Worm (Caenorhabditis elegans) whole organism, midembryonic: ENCODE measurements around the gene T07A5.1.
A peak's percentile ranks its signal among the peaks of the same experiment; 100 is the strongest.

Experiments used
- T22C8.4 ChIP-seq: fragments of 200-800 bp; sonication (Bioruptor generic); IDR thresholded peaks from 2 replicates; pipeline ENCODE4 v1.3.6; 2022; ENCODE audit warnings: missing genetic modification characterization, missing compliant biosample characterization
- flt-1 ChIP-seq: fragments of 200-800 bp; sonication (Bioruptor generic); IDR thresholded peaks from 2 replicates; pipeline ENCODE4 v1.3.6; 2022; ENCODE audit warnings: missing genetic modification characterization, missing compliant biosample characterization
- klf-2 ChIP-seq: fragments of 200-800 bp; sonication (Bioruptor generic); conservative IDR thresholded peaks from 2 replicates; pipeline ENCODE4 v1.3.6; 2022; ENCODE audit warnings: missing genetic modification reagents, missing genetic modification characterization, missing compliant biosample characterization
- med-1 ChIP-seq: sonication (generic microtip); optimal IDR thresholded peaks from 2 replicates; lab custom pipeline; 2017; ENCODE audit warnings: missing genetic modification characterization, mild to moderate bottlenecking, missing compliant biosample characterization, antibody characterized with exemption, missing genetic modification reagents; ENCODE audit not compliant: insufficient read depth
- tab-1 ChIP-seq: fragments of 200-800 bp; sonication (Bioruptor generic); IDR thresholded peaks from 2 replicates; pipeline ENCODE4 v1.3.6; 2022; ENCODE audit warnings: missing genetic modification characterization, missing compliant biosample characterization
- ztf-23 ChIP-seq: fragments of 200-800 bp; sonication (Bioruptor generic); IDR thresholded peaks from 2 replicates; pipeline ENCODE4 v1.3.6; 2022; ENCODE audit warnings: missing genetic modification reagents, missing genetic modification characterization, missing compliant biosample characterization

ce11 chrIII:10270778-10271307 lies 35.2 kb downstream of the T07A5.1 start, which contains the start of gene cnk-1:
- TF ChIP-seq klf-2 (GFP tag; lab: Robert Waterston, UW) (peak; percentile 86), tab-1 (GFP tag; lab: Robert Waterston, UW) (0 out of 2 replicates have a peak, but pooled peaks have one; percentile 19), T22C8.4 (peak; percentile 21; the same call in 1 of the 2 replicates), flt-1 (GFP tag; lab: Robert Waterston, UW) (peak; percentile 85), ztf-23 (GFP tag; lab: Robert Waterston, UW) (peak; percentile 91), med-1 (no peak)
